Worm (Caenorhabditis elegans): ENCODE data around the gene T28C6.5.
A peak's percentile ranks its signal among the peaks of the same experiment; 100 is the strongest.

T28C6.5 gene

ce11 chrIV:8869624-8870023 is 48.4 kb downstream of the T28C6.5 start, which contains the start of gene npp-23 (continued):
- peak; percentile 46 for TF ChIP-seq unc-130 (tag; optimal IDR thresholded peaks at IDR 0.05)
- peak; percentile 72 for TF ChIP-seq snu-23 (GFP tag; optimal IDR thresholded peaks at IDR 0.05)
- peak; percentile 37 for TF ChIP-seq C16A3.4 (tag; optimal IDR thresholded peaks at IDR 0.05)
- no peak for TF ChIP-seq nhr-71 (tag; optimal IDR thresholded peaks at IDR 0.05)
- TF ChIP-seq nhr-77 (tag; optimal IDR thresholded peaks at IDR 0.05) = no peak
- no peak for TF ChIP-seq pag-3 (tag; optimal IDR thresholded peaks at IDR 0.05; ENCODE audit: borderline replicate concordance, insufficient read depth)
- no peak for TF ChIP-seq ces-1 (GFP tag; optimal IDR thresholded peaks at IDR 0.05)
- TF ChIP-seq aly-2 (tag; optimal IDR thresholded peaks at IDR 0.05) = peak; percentile 11
- peak; percentile 59 for TF ChIP-seq nhr-20 (tag; optimal IDR thresholded peaks at IDR 0.05)
- no peak for TF ChIP-seq mef-2 (tag; optimal IDR thresholded peaks at IDR 0.05)
